Fruit fly (Drosophila melanogaster) S2 (cell line): ENCODE data around the gene Mhcl.

Experiments used
- CG8478 ChIP-seq: fragments of >200 bp; optimal IDR thresholded peaks from 2 replicates; lab custom pipeline; 2018
- CTCF ChIP-seq, 2 experiments: fragments of >200 bp; optimal IDR thresholded peaks; 2 replicates each; lab custom pipeline; 2018

- TF ChIP-seq CG8478 (lab: Kevin White, UChicago) (no peak), CTCF (optimal IDR thresholded peaks at IDR 0.05; lab: Kevin White, UChicago) (no peak)
Observed at dm6 chr3R:16042900-16043548, 55.5 kb downstream of the Mhcl start, which contains the start of gene Jhbp4.
